Fruit fly (Drosophila melanogaster) whole organism, embryonic: ENCODE data around the gene RabX6.

Source experiments
- Adf1 ChIP-seq: fragments of 200-800 bp; sonication (Bioruptor generic); IDR thresholded peaks from 2 replicates; pipeline ENCODE4 v1.3.6; 2022; ENCODE audit warnings: missing biosample characterization, missing genetic modification characterization
- B-H2 ChIP-seq: fragments of 200-800 bp; sonication (Bioruptor generic); optimal IDR thresholded peaks from 2 replicates; lab custom pipeline; 2018; ENCODE audit warnings: missing biosample characterization, mild to moderate bottlenecking, missing genetic modification characterization
- Bgb ChIP-seq: fragments of 200-800 bp; sonication (Bioruptor generic); IDR thresholded peaks from 2 replicates; pipeline ENCODE4 v1.3.6; 2022; ENCODE audit warnings: missing biosample characterization, missing genetic modification characterization; ENCODE audit not compliant: partially characterized antibody
- Bteb2 ChIP-seq: fragments of 200-800 bp; sonication (Bioruptor generic); optimal IDR thresholded peaks from 2 replicates; lab custom pipeline; 2016; ENCODE audit warnings: missing biosample characterization, missing genetic modification characterization
- CG10274 ChIP-seq: fragments of 200-800 bp; sonication (Bioruptor generic); optimal IDR thresholded peaks from 3 replicates; lab custom pipeline; 2017; ENCODE audit warnings: missing biosample characterization, mild to moderate bottlenecking, missing genetic modification characterization
- CG10979 ChIP-seq: fragments of 200-800 bp; sonication (Bioruptor generic); optimal IDR thresholded peaks from 2 replicates; lab custom pipeline; 2018; ENCODE audit warnings: missing biosample characterization, mild to moderate bottlenecking, missing genetic modification characterization, moderate library complexity
- CG13624 ChIP-seq: fragments of 200-800 bp; sonication (Bioruptor generic); optimal IDR thresholded peaks from 2 replicates; lab custom pipeline; 2016; ENCODE audit warnings: missing biosample characterization, missing genetic modification characterization
- CG15514 ChIP-seq: fragments of 200-800 bp; sonication (Bioruptor generic); optimal IDR thresholded peaks from 3 replicates; lab custom pipeline; 2017; ENCODE audit warnings: missing biosample characterization, missing genetic modification characterization, mild to moderate bottlenecking, moderate library complexity, missing genetic modification reagents
- CG15601 ChIP-seq: fragments of 200-800 bp; sonication (Bioruptor generic); optimal IDR thresholded peaks from 3 replicates; lab custom pipeline; 2019; ENCODE audit warnings: missing biosample characterization, mild to moderate bottlenecking, missing genetic modification characterization, moderate library complexity
- CG17359 ChIP-seq: fragments of 200-800 bp; sonication (Bioruptor generic); optimal IDR thresholded peaks from 3 replicates; lab custom pipeline; 2018; ENCODE audit warnings: missing biosample characterization, mild to moderate bottlenecking, missing genetic modification characterization, moderate library complexity
- CG32532 ChIP-seq: fragments of 200-800 bp; sonication (Bioruptor generic); IDR thresholded peaks from 2 replicates; pipeline ENCODE4 v1.3.6; 2022; ENCODE audit warnings: missing biosample characterization, missing genetic modification characterization
- CG34224 ChIP-seq: fragments of 200-800 bp; sonication (Bioruptor generic); IDR thresholded peaks from 3 replicates; pipeline ENCODE4 v1.3.6; 2022; ENCODE audit warnings: missing biosample characterization, missing genetic modification characterization; ENCODE audit not compliant: partially characterized antibody
- CG3838 ChIP-seq: fragments of 200-800 bp; sonication (Bioruptor generic); optimal IDR thresholded peaks from 3 replicates; lab custom pipeline; 2016; ENCODE audit warnings: missing biosample characterization, missing genetic modification characterization
- CG5180 ChIP-seq: fragments of 200-800 bp; sonication (Bioruptor generic); optimal IDR thresholded peaks from 3 replicates; lab custom pipeline; 2017; ENCODE audit warnings: missing biosample characterization, missing genetic modification characterization, mild to moderate bottlenecking, moderate library complexity, missing genetic modification reagents
- CG5953 ChIP-seq: fragments of 200-800 bp; sonication (Bioruptor generic); IDR thresholded peaks from 2 replicates; pipeline ENCODE4 v1.3.6; 2022; ENCODE audit warnings: missing biosample characterization, missing genetic modification characterization
- CG6791 ChIP-seq: fragments of 200-800 bp; sonication (Bioruptor generic); IDR thresholded peaks from 3 replicates; pipeline ENCODE4 v1.3.6; 2022; ENCODE audit warnings: missing biosample characterization, missing genetic modification characterization; ENCODE audit not compliant: partially characterized antibody
- CG7372 ChIP-seq: fragments of 200-800 bp; sonication (Bioruptor generic); IDR thresholded peaks from 2 replicates; pipeline ENCODE4 v1.3.6; 2022; ENCODE audit warnings: missing biosample characterization, missing genetic modification characterization
- CG8290 ChIP-seq, 3 experiments: fragments of 200-800 bp; sonication (Bioruptor generic); optimal IDR thresholded peaks; 2 replicates each; lab custom pipeline; 2016 to 2019; ENCODE audit warnings: missing biosample characterization in 3 of 3, missing genetic modification characterization in 3 of 3, mild to moderate bottlenecking in 2 of 3, moderate library complexity in 1 of 3
- CG8765 ChIP-seq: fragments of 200-800 bp; sonication (Bioruptor generic); IDR thresholded peaks from 2 replicates; pipeline ENCODE4 v1.3.6; 2022; ENCODE audit warnings: missing biosample characterization, missing genetic modification characterization
- Dip2 ChIP-seq: fragments of 200-800 bp; sonication (Bioruptor generic); IDR thresholded peaks from 2 replicates; pipeline ENCODE4 v1.3.6; 2022; ENCODE audit warnings: missing biosample characterization, missing genetic modification characterization
- Fer1 ChIP-seq: fragments of 200-800 bp; sonication (Bioruptor generic); optimal IDR thresholded peaks from 2 replicates; lab custom pipeline; 2017; ENCODE audit warnings: missing biosample characterization, mild to moderate bottlenecking, missing genetic modification characterization
- H15 ChIP-seq: fragments of 200-800 bp; sonication (Bioruptor generic); IDR thresholded peaks from 3 replicates; pipeline ENCODE4 v1.3.6; 2022; ENCODE audit warnings: missing biosample characterization, missing genetic modification characterization
- HmgD ChIP-seq: fragments of 200-800 bp; sonication (Bioruptor generic); optimal IDR thresholded peaks from 3 replicates; lab custom pipeline; 2016; ENCODE audit warnings: missing biosample characterization, missing genetic modification characterization
- Jarid2 ChIP-seq: fragments of 200-800 bp; sonication (Bioruptor generic); optimal IDR thresholded peaks from 3 replicates; lab custom pipeline; 2017; ENCODE audit warnings: mild to moderate bottlenecking, missing biosample characterization, missing genetic modification reagents, missing genetic modification characterization
- PHDP ChIP-seq: fragments of 200-800 bp; sonication (Bioruptor generic); optimal IDR thresholded peaks from 3 replicates; lab custom pipeline; 2018; ENCODE audit warnings: missing biosample characterization, mild to moderate bottlenecking, missing genetic modification characterization, moderate library complexity
- Ptx1 ChIP-seq: fragments of 200-800 bp; sonication (Bioruptor generic); IDR thresholded peaks from 2 replicates; pipeline ENCODE4 v1.3.6; 2022; ENCODE audit warnings: missing biosample characterization, missing genetic modification characterization
- Scr ChIP-seq: fragments of 200-800 bp; sonication (Bioruptor generic); IDR thresholded peaks from 2 replicates; pipeline ENCODE4 v1.3.6; 2022; ENCODE audit warnings: missing biosample characterization, missing genetic modification characterization; ENCODE audit not compliant: partially characterized antibody
- abd-A ChIP-seq: fragments of 200-800 bp; sonication (Bioruptor generic); optimal IDR thresholded peaks from 3 replicates; lab custom pipeline; 2019; ENCODE audit warnings: missing biosample characterization, mild to moderate bottlenecking, missing genetic modification characterization, moderate library complexity
- amos ChIP-seq: fragments of 200-800 bp; sonication (Bioruptor generic); IDR thresholded peaks from 2 replicates; pipeline ENCODE4 v1.3.6; 2022; ENCODE audit warnings: missing biosample characterization, missing genetic modification characterization; ENCODE audit not compliant: partially characterized antibody
- bbx ChIP-seq: fragments of 200-800 bp; sonication (Bioruptor generic); IDR thresholded peaks from 2 replicates; pipeline ENCODE4 v1.3.6; 2022; ENCODE audit warnings: missing biosample characterization, missing genetic modification characterization; ENCODE audit not compliant: partially characterized antibody
- br ChIP-seq: fragments of >200 bp; optimal IDR thresholded peaks from 2 replicates; lab custom pipeline; 2017
- chm ChIP-seq: fragments of 200-800 bp; sonication (Bioruptor generic); IDR thresholded peaks from 2 replicates; pipeline ENCODE4 v1.3.6; 2022; ENCODE audit warnings: missing biosample characterization, missing genetic modification characterization
- ci ChIP-seq: fragments of 200-800 bp; sonication (Bioruptor generic); IDR thresholded peaks from 3 replicates; pipeline ENCODE4 v1.3.6; 2022; ENCODE audit warnings: missing biosample characterization, missing genetic modification characterization
- gro ChIP-seq: fragments of 200-800 bp; sonication (Bioruptor generic); optimal IDR thresholded peaks from 2 replicates; lab custom pipeline; 2016; ENCODE audit warnings: missing biosample characterization, missing genetic modification characterization
- insv ChIP-seq, 2 experiments: fragments of 200-800 bp; sonication (Bioruptor generic); optimal IDR thresholded peaks; 3 replicates each; lab custom pipeline; 2016 to 2018; ENCODE audit warnings: missing biosample characterization in 2 of 2, missing genetic modification characterization in 2 of 2
- knrl ChIP-seq: fragments of 200-800 bp; sonication (Bioruptor generic); IDR thresholded peaks from 3 replicates; pipeline ENCODE4 v1.3.6; 2022; ENCODE audit warnings: missing biosample characterization, missing genetic modification characterization; ENCODE audit not compliant: partially characterized antibody
- lab ChIP-seq: fragments of 200-800 bp; sonication (Bioruptor generic); optimal IDR thresholded peaks from 3 replicates; lab custom pipeline; 2017; ENCODE audit warnings: missing biosample characterization, missing genetic modification characterization, mild to moderate bottlenecking, moderate library complexity, missing genetic modification reagents
- lov ChIP-seq, 2 experiments: fragments of 200-800 bp in 1 of 2; fragments of >200 bp in 1 of 2; sonication (Bioruptor generic) in 1 of 2; IDR thresholded peaks in 1 of 2; optimal IDR thresholded peaks in 1 of 2; 2 replicates in 1 of 2; 3 replicates in 1 of 2; pipeline versions ENCODE4 v1.3.6 to Lab custom; 2017 to 2022; ENCODE audit warnings: missing biosample characterization in 1 of 2, missing genetic modification characterization in 1 of 2
- nerfin-1 ChIP-seq: fragments of 200-800 bp; sonication (Bioruptor generic); optimal IDR thresholded peaks from 3 replicates; lab custom pipeline; 2019; ENCODE audit warnings: missing biosample characterization, mild to moderate bottlenecking, missing genetic modification characterization, moderate library complexity
- nmo ChIP-seq: fragments of 200-800 bp; sonication (Bioruptor generic); optimal IDR thresholded peaks from 2 replicates; lab custom pipeline; 2018; ENCODE audit warnings: missing biosample characterization, mild to moderate bottlenecking, missing genetic modification characterization, moderate library complexity
- ranshi ChIP-seq: fragments of 200-800 bp; sonication (Bioruptor generic); IDR thresholded peaks from 2 replicates; pipeline ENCODE4 v1.3.6; 2022; ENCODE audit warnings: missing biosample characterization, missing genetic modification characterization
- sens-2 ChIP-seq: fragments of 200-800 bp; sonication (Bioruptor generic); IDR thresholded peaks from 2 replicates; pipeline ENCODE4 v1.3.6; 2022; ENCODE audit warnings: missing biosample characterization, missing genetic modification characterization
- so ChIP-seq: fragments of 200-800 bp; sonication (Bioruptor generic); IDR thresholded peaks from 3 replicates; pipeline ENCODE4 v1.3.6; 2022; ENCODE audit warnings: missing biosample characterization, missing genetic modification characterization
- tna ChIP-seq: fragments of 200-800 bp; sonication (Bioruptor generic); IDR thresholded peaks from 2 replicates; pipeline ENCODE4 v1.3.6; 2022; ENCODE audit warnings: missing biosample characterization, missing genetic modification characterization; ENCODE audit not compliant: partially characterized antibody
- vvl ChIP-seq: fragments of 200-800 bp; sonication (Bioruptor generic); IDR thresholded peaks from 2 replicates; pipeline ENCODE4 v1.3.6; 2022; ENCODE audit warnings: missing biosample characterization, missing genetic modification characterization
- z ChIP-seq: fragments of 200-800 bp; sonication (Bioruptor generic); IDR thresholded peaks from 3 replicates; pipeline ENCODE4 v1.3.6; 2022; ENCODE audit warnings: missing biosample characterization, missing genetic modification characterization

Gene RabX6

DNA sequence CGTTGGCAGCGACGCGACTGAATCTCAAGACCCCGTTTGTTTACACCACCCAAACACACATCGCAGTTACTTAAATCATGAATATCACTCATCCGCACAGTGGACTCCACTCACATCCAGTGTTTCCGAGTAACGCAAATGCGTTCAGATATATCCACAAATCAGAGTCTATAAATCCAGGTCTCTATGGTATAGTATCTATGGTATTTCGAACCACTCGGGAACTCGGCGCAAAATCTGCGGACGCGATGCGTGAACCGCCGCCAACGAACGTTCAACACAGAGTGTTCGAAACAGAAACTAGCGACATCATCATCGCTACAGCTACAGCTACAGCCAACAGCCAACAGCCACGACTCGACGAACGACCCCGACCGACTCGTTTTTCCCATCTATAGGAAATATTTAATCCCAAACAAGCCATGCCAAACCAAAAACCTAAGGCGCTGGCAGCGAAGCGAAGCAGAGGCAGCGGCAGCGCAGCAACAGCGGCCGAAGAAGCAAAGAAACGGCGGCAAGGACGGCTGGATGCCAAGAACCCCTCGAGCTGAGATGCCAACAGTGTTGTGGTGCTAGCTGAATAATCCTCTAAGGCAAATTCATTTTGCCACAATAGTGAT, 8.5 kb downstream of the RabX6 start, which contains the start of gene CG13894 (continued):
- no peak for TF ChIP-seq br (lab: Kevin White, UChicago)
- peak; percentile 12 for TF ChIP-seq CG3838 (GFP tag; lab: Kevin White, UChicago)
- peak; percentile 23 for TF ChIP-seq gro (GFP tag; lab: Kevin White, UChicago)
- peak; percentile 68; the same call in 1 of the 3 replicates for TF ChIP-seq z (GFP tag; lab: Robert Waterston, UW)
- TF ChIP-seq CG10979 (tag; lab: Kevin White, UChicago): peak; percentile 53
- peak; percentile 47 for TF ChIP-seq CG13624 (GFP tag; lab: Kevin White, UChicago)
- TF ChIP-seq amos: peak; percentile 31; the same call in 1 of the 2 replicates
- peak; percentile 37 for TF ChIP-seq lab (GFP tag; lab: Kevin White, UChicago)
- peak; percentile 21 for TF ChIP-seq CG10274 (GFP tag; lab: Kevin White, UChicago)
- peak; percentile 37 for TF ChIP-seq Bteb2 (GFP tag; lab: Kevin White, UChicago)
- peak; percentile 58; the same call in 2 of the 3 replicates for TF ChIP-seq so (GFP tag; lab: Robert Waterston, UW)
- TF ChIP-seq bbx (GFP tag; lab: Robert Waterston, UW): no peak
- peak; percentile 66 for TF ChIP-seq abd-A (tag; lab: Kevin White, UChicago)
- no peak for TF ChIP-seq ranshi (GFP tag; lab: Robert Waterston, UW)
- TF ChIP-seq sens-2: 0 out of 2 replicates have a peak, but pooled peaks have one; percentile 22
- no peak for TF ChIP-seq nmo
- peak; percentile 71; the same call in 2 of the 3 replicates for TF ChIP-seq ci
- TF ChIP-seq CG8290 (GFP tag; optimal IDR thresholded peaks at IDR 0.05; lab: Kevin White, UChicago): peak; percentile 96
- peak in 1 of 2 experiments; percentile 87 for TF ChIP-seq CG8290 (tag; optimal IDR thresholded peaks at IDR 0.05; lab: Kevin White, UChicago)
- peak; percentile 46; the same call in 1 of the 2 replicates for TF ChIP-seq Bgb (GFP tag; lab: Robert Waterston, UW)
- TF ChIP-seq Scr (GFP tag; lab: Robert Waterston, UW): 0 out of 2 replicates have a peak, but pooled peaks have one; percentile 15
- peak; percentile 20; the same call in 1 of the 3 replicates for TF ChIP-seq knrl (GFP tag; lab: Robert Waterston, UW)
- peak; percentile 56 for TF ChIP-seq CG15514 (GFP tag; lab: Kevin White, UChicago)
- no peak for TF ChIP-seq B-H2 (GFP tag; lab: Kevin White, UChicago)
- no peak for TF ChIP-seq HmgD (GFP tag; lab: Kevin White, UChicago)
- TF ChIP-seq Dip2 (GFP tag; lab: Robert Waterston, UW): no peak
- TF ChIP-seq lov (optimal IDR thresholded peaks at IDR 0.05; lab: Kevin White, UChicago): no peak
- no peak for TF ChIP-seq lov (GFP tag; IDR thresholded peaks at IDR 0.05; lab: Robert Waterston, UW)
- TF ChIP-seq CG34224 (GFP tag; lab: Robert Waterston, UW): peak; percentile 29; the same call in 1 of the 3 replicates
- TF ChIP-seq CG32532: peak; percentile 21; the same call in 1 of the 2 replicates
- peak; percentile 88 for TF ChIP-seq CG6791 (GFP tag; lab: Robert Waterston, UW)
- peak; percentile 29 for TF ChIP-seq Fer1 (GFP tag; lab: Kevin White, UChicago)
- TF ChIP-seq CG15601 (tag; lab: Kevin White, UChicago): no peak
- no peak for TF ChIP-seq nerfin-1 (tag; lab: Kevin White, UChicago)
- no peak for TF ChIP-seq CG5953 (GFP tag; lab: Robert Waterston, UW)
- TF ChIP-seq insv (GFP tag; optimal IDR thresholded peaks at IDR 0.05; lab: Kevin White, UChicago): peak in 1 of 2 experiments; percentile 2
- peak; percentile 91 for TF ChIP-seq CG5180 (GFP tag; lab: Kevin White, UChicago)
- TF ChIP-seq CG17359 (tag; lab: Kevin White, UChicago): peak; percentile 26
- TF ChIP-seq PHDP (tag; lab: Kevin White, UChicago): peak; percentile 19
- TF ChIP-seq Adf1 (GFP tag; lab: Robert Waterston, UW): peak; percentile 90; the same call in 1 of the 2 replicates
- TF ChIP-seq vvl (GFP tag; lab: Robert Waterston, UW): peak; percentile 54
- peak; percentile 63 for TF ChIP-seq Jarid2 (GFP tag; lab: Kevin White, UChicago)
- TF ChIP-seq chm (GFP tag; lab: Robert Waterston, UW): peak; percentile 77
- 0 out of 2 replicates have a peak, but pooled peaks have one; percentile 19 for TF ChIP-seq Ptx1 (GFP tag; lab: Robert Waterston, UW)
- TF ChIP-seq CG8765 (GFP tag; lab: Robert Waterston, UW): 0 out of 2 replicates have a peak, but pooled peaks have one; percentile 7
- TF ChIP-seq tna (GFP tag; lab: Robert Waterston, UW): peak; percentile 22; the same call in 1 of the 2 replicates
- TF ChIP-seq CG7372 (GFP tag; lab: Robert Waterston, UW): peak; percentile 78
- no peak for TF ChIP-seq H15 (GFP tag; lab: Robert Waterston, UW)
